Fruit fly (Drosophila melanogaster) ovary, adult (tissue): ENCODE measurements around the gene CG33128.

Experiments used
- CG17801 ChIP-seq: fragments of 200-800 bp; optimal IDR thresholded peaks from 2 replicates; lab custom pipeline; 2019; ENCODE audit warnings: missing biosample characterization, mild to moderate bottlenecking, missing genetic modification characterization, moderate library complexity; ENCODE audit not compliant: partially characterized antibody

Gene CG33128

dm6 chr2L:1493770-1494169, at the start of gene CG33128:
TSS of gene CG33128 (plus strand) at chr2L:1494070.
- no peak for TF ChIP-seq CG17801

- TF ChIP-seq CG17801: no peak
Measured at dm6 chr2L:1445048-1445447, 48.8 kb upstream of the CG33128 start.

- TF ChIP-seq CG17801: no peak
Measured at dm6 chr2L:1446740-1447139, 47.1 kb upstream of the CG33128 start.

- no peak for TF ChIP-seq CG17801
Measured at dm6 chr2L:1447652-1448051, 46.2 kb upstream of the CG33128 start.

DNA sequence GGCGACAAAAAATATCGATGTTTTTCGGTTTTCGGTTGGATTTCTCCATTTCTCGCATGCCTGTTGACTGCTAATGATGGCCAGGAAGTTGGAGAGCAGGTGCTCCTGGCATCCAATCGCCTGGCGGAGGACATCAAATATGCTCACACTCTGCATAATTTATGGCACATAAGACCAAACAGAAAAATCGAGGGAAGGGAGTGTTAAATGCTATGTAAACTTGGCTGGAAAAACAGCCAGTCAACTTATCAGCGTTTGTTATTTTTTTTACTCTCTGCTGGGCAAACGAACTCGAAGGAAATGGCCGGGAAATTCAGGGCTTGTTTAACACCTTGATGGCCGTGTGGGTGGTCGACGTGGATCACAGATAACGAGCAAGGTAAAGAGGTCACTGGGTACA, 45.7 kb upstream of the CG33128 start:
- TF ChIP-seq CG17801: no peak

dm6 chr2L:1449718-1450441, 44.0 kb upstream of the CG33128 start:
- no peak for TF ChIP-seq CG17801

DNA sequence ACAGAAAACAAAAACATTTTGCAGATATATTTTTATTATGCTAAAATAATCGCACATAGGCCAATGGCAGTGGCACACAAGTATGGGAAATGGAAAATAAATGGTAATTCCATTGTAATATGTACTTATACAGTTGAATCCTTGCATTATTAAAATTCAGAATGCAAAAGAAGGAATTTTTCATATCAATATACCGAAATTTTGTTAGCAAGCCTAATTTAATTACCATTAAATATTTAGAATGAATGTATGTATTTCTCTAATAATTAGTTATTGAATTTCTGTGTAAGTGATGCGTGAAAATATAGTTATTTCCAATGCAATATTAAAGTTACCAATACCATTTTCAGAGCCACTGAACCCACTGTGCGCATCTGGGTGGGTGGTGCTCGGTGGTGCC, 38.4 kb upstream of the CG33128 start:
- no peak for TF ChIP-seq CG17801

- TF ChIP-seq CG17801: no peak
Measured at dm6 chr2L:1456305-1456704, 37.6 kb upstream of the CG33128 start.

dm6 chr2L:1456822-1457221, 37.0 kb upstream of the CG33128 start:
- no peak for TF ChIP-seq CG17801

DNA sequence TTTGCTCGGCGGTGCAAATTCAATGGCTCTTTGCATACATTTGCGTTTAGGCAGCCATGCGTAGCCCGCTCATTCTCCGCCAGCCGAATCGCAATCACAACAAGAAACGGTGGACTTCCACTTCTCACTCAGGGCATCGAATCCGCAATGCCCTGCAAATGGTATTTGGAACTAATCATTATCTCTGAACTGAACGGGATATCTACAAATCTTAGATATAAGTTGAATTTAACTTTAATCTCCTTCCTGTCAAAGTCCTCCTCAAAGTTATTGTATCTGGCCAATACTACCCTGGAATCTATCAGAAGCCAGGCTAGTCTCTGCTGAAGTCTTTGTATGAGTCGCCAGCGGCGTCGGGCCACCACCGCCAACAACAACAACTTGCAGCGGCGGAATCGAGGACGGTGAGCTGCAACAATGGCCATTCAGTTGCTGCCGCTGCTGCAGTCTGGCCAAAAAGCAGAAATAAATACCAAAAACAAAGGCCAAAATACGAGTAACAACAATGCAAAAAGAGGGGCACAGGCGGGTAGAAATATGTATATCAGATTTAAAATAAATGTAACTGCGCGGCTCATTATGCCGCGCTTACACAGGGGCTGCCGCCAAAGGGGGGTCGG, 35.2 kb upstream of the CG33128 start:
- no peak for TF ChIP-seq CG17801

dm6 chr2L:1459344-1459743, 34.5 kb upstream of the CG33128 start:
- no peak for TF ChIP-seq CG17801

DNA sequence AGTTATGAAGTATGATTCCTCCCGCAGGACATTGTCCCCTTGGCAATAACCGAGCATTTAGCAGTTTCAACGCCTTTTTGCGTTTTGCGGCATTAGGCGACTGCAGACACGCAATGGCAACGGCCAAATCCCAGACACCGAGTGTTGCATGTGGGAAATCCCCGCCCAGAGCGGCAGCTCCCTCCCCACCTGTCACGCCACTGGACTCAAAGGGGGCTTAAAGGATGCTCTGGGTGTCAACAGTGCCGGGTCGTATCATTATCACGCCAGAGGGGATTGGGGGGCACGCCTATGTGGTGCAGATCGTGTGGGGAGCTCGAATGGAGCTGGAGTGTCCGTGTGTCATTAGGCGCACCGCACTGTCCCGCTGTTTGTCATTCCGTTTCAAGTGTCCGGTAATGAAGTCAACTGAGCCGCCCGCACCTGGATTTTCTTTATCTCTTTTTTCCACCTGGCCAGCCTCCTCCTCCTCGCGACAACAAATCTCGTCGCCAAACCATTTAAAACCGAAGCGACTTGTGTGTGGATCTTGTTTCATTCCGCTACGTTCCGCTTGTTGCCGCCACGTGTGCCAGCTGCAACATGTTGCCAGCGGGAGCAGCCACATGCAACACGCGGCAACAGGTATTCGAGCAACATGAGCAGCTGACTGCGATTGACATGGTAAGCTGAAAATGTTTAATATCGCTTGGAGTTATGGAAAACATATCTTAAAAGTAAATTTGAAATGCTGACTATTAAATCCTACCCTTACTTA, 33.2 kb upstream of the CG33128 start:
- TF ChIP-seq CG17801: no peak

DNA sequence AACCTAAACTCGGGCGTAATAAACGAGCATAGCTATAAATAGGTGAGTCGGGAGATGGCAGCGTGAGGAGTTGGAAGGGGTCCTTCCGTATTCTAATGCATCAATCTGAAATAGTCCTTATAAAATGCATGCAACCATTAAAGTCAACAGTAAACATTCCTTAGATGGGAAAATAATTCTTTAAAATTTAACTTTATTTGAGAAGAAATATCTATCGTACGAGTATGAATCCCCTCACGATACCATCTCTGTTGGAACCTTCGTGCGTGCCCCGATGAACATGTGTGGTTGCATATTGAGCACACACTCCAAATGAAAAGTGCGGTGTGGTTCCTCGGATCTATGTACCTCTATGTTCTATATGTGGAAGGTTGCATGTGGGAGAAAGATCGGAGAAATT, 31.7 kb upstream of the CG33128 start:
- no peak for TF ChIP-seq CG17801

dm6 chr2L:1463362-1463908, 30.4 kb upstream of the CG33128 start:
- no peak for TF ChIP-seq CG17801

- no peak for TF ChIP-seq CG17801
Measured at dm6 chr2L:1470009-1470408, 23.9 kb upstream of the CG33128 start.

- TF ChIP-seq CG17801: no peak
Measured at dm6 chr2L:1470772-1471171, 23.1 kb upstream of the CG33128 start.

DNA sequence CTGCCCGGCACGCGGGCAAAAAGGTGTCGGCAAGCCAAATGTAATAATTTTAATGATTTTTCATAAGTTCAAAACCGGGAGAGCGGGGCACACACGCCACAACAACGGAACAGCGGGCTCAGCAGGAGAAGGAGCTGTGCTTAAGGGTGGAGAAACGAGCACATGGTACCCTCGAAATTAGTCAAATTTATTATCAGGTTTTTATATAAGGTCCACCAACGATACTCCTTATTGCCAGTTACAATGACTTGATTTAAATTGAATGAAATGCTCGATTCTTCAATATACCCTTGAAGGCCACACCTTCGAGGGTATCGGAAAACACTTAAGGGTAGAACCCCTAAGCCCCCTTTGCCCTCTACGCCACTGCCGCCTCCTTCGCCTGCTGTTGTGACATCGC, 20.4 kb upstream of the CG33128 start:
- TF ChIP-seq CG17801: no peak
